Worm (Caenorhabditis elegans): Measurements from ENCODE around the gene jmjd-1.2.

jmjd-1.2 gene

DNA sequence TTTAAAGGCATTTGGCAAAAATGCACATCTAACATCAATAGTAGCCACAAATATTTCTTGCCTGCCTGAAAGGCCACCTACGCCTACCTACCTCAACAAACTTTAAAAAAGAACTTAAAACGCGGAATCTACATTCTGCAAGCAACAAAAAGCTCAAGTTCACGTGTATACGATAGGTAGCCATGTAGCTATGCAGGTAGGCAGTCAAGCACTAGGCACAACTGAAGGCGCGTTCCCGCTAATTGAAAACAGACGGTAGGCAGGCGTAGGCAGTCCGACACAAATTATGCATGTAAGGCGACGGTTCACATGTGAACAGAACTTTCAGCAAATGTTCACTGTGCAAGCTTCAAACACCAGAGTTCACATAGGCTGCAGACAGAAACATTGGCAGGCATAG, 48.2 kb upstream of the jmjd-1.2 start:
- TF ChIP-seq mel-28 (tag; optimal IDR thresholded peaks at IDR 0.05; ENCODE audit: borderline replicate concordance) (no peak), attf-3 (GFP tag; conservative IDR thresholded peaks at IDR 0.05) (no peak), unc-62 (GFP tag; optimal IDR thresholded peaks at IDR 0.05) (no peak), K11D2.4 (GFP tag; IDR thresholded peaks at IDR 0.05) (no peak), snpc-4 (GFP tag; optimal IDR thresholded peaks at IDR 0.05) (no peak), snpc-4 (tag; optimal IDR thresholded peaks at IDR 0.05) (no peak), sdz-38 (tag; optimal IDR thresholded peaks at IDR 0.05) (no peak), nhr-120 (GFP tag; IDR thresholded peaks at IDR 0.05) (no peak), F22D6.2 (tag; optimal IDR thresholded peaks at IDR 0.05) (no peak), mcd-1 (GFP tag; IDR thresholded peaks at IDR 0.05) (no peak), xnd-1 (tag; optimal IDR thresholded peaks at IDR 0.05) (no peak), madf-6 (GFP tag; IDR thresholded peaks at IDR 0.05) (no peak), Y53F4B.3 (GFP tag; IDR thresholded peaks at IDR 0.05) (no peak), T07F8.4 (tag; optimal IDR thresholded peaks at IDR 0.05) (no peak), lag-1 (GFP tag; IDR thresholded peaks at IDR 0.05) (no peak), F55B11.4 (tag; optimal IDR thresholded peaks at IDR 0.05; ENCODE audit: borderline replicate concordance, insufficient read depth) (no peak), lin-26 (GFP tag; IDR thresholded peaks at IDR 0.05) (no peak), ztf-22 (GFP tag; optimal IDR thresholded peaks at IDR 0.05) (no peak), F52B5.7 (tag; optimal IDR thresholded peaks at IDR 0.05) (no peak)

DNA sequence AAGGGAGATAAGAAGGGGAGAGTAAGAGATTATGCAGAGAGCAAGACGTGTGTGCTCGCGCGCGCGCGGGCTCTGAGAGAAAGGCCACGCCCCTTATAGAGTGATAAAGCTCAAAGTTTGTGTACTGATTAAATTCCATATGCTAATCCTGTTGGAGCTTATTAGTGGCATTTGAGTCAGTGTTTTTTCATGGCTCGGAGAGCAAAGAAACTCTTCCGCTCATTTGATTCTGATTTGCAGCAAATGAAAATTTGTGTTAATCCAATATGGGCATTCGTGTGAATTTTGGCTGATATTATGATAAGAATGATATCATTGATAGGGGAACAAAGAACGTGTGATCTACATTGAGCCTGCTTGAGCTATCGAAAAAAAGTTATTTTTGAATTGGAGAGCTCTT, 47.3 kb upstream of the jmjd-1.2 start:
- no peak for TF ChIP-seq ZK185.1 (tag; optimal IDR thresholded peaks at IDR 0.05; ENCODE audit: poor library complexity, severe bottlenecking)
- TF ChIP-seq F57C9.4 (tag; optimal IDR thresholded peaks at IDR 0.05) = no peak
- no peak for TF ChIP-seq nhr-90 (tag; optimal IDR thresholded peaks at IDR 0.05)
- no peak for TF ChIP-seq F57A8.1 (GFP tag; optimal IDR thresholded peaks at IDR 0.05)
- TF ChIP-seq ceh-79 (tag; optimal IDR thresholded peaks at IDR 0.05) = no peak
- no peak for TF ChIP-seq efl-1 (GFP tag; optimal IDR thresholded peaks at IDR 0.05)
- no peak for TF ChIP-seq hlh-12 (tag; optimal IDR thresholded peaks at IDR 0.05)
- TF ChIP-seq chd-7 (tag; optimal IDR thresholded peaks at IDR 0.05) = no peak
- no peak for TF ChIP-seq Y79H2A.3 (GFP tag; conservative IDR thresholded peaks at IDR 0.05)
- TF ChIP-seq tlf-1 (GFP tag; optimal IDR thresholded peaks at IDR 0.05) = no peak
- TF ChIP-seq Y67H2A.10 (GFP tag; conservative IDR thresholded peaks at IDR 0.05) = no peak

DNA sequence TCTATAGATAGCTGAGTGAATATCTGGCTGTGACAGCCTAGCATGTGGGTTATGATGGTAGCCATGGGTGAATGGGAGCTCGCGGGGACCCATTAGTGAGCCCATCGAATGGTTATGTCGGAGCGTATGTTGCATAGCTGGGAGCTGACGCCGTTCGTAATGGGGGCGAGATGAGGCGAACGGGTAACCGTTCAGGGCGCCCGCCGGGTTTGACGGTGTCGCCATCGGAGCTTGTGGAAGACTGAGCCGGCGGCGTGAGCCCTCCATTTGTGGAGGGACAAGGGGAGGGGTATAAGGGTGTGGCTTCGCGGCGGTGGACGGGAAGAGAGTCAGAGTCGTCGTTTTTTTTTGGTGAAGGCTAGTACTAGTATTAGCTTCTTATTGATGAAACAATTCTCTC, 36.9 kb upstream of the jmjd-1.2 start:
- TF ChIP-seq egrh-3 (GFP tag; IDR thresholded peaks at IDR 0.05) (peak; percentile 62; the same call in 1 of the 2 replicates), attf-6 (GFP tag; IDR thresholded peaks at IDR 0.05) (no peak), zfh-2 (GFP tag; conservative IDR thresholded peaks at IDR 0.05) (peak; percentile 84)

DNA sequence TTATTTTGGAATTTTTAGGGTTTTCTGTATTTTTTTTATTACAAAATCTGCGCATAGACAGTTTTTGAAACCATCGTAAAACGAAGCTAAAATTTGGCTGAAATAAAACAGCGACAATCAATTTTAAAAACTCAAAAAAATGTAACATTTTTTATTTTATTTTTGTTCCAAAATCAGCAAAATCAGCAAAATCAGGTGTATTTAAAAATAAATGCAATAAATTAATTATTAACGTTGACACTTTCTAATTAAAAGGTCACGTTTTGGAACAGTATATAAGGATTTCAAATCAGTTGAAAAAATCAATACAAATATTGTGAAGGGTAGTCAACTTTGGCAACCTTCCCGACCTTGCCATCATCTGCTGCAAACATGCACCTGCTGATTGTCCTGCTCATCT, 27.4 kb upstream of the jmjd-1.2 start, which contains the start of gene R105.1:
Gene R105.1 (plus strand): TSS at position 301 of the 400 bp plus-strand sequence.
- no peak for TF ChIP-seq D2030.7 (GFP tag; IDR thresholded peaks at IDR 0.05)
- no peak for TF ChIP-seq ztf-26 (tag; optimal IDR thresholded peaks at IDR 0.05)

DNA sequence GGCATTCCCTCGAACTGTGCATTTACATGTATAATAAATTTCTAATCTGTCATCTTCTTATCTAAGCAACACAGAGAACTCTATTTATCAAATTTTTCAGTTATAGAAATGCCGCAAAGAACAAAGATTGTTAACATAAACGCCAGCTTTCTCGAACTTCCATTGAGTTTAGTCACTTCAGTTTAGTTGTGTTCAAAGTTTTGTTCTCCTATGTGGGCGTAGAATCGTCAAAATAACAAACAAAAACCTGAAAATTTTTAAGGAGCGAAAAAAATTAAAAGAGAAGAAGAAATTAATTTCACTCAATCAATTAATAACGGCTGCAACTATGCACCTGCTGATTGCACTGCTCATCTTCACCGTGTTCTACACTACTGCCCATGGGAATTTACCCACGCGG, 24.8 kb upstream of the jmjd-1.2 start, which contains the start of gene R105.5:
Gene R105.5 (plus strand): TSS at position 301 of the 400 bp plus-strand sequence.
- TF ChIP-seq sea-2 (GFP tag; IDR thresholded peaks at IDR 0.05) (no peak), lsy-27 (tag; optimal IDR thresholded peaks at IDR 0.05; ENCODE audit: borderline replicate concordance, insufficient read depth) (no peak), atf-7 (tag; optimal IDR thresholded peaks at IDR 0.05) (no peak), zfh-2 (GFP tag; conservative IDR thresholded peaks at IDR 0.05) (no peak), athp-1 (tag; optimal IDR thresholded peaks at IDR 0.05) (no peak), nfya-1 (tag; optimal IDR thresholded peaks at IDR 0.05; ENCODE audit: borderline replicate concordance, insufficient read depth) (no peak), Y56A3A.18 (GFP tag; IDR thresholded peaks at IDR 0.05) (no peak), F37B4.10 (GFP tag; IDR thresholded peaks at IDR 0.05) (no peak), ceh-27 (GFP tag; optimal IDR thresholded peaks at IDR 0.05) (no peak), ceh-40 (GFP tag; IDR thresholded peaks at IDR 0.05) (no peak), C17E4.6 (GFP tag; IDR thresholded peaks at IDR 0.05) (no peak), nfya-2 (GFP tag; IDR thresholded peaks at IDR 0.05) (no peak), mel-28 (tag; optimal IDR thresholded peaks at IDR 0.05; ENCODE audit: borderline replicate concordance) (no peak)

Measured in whole organism, young adult.